Worm (Caenorhabditis elegans) whole organism, L3 larva: ENCODE data around the gene rpap-2.

Experiments used
- aly-2 ChIP-seq: fragments of 150-350 bp; optimal IDR thresholded peaks from 2 replicates; lab custom pipeline; 2014; ENCODE audit warnings: missing biosample characterization, missing genetic modification characterization
- fos-1 ChIP-seq: fragments of 150-350 bp; optimal IDR thresholded peaks from 2 replicates; lab custom pipeline; 2014; ENCODE audit warnings: missing biosample characterization, missing genetic modification characterization
- nfya-1 ChIP-seq: sonication (generic microtip); optimal IDR thresholded peaks from 2 replicates; lab custom pipeline; 2017; ENCODE audit warnings: missing genetic modification characterization, mild to moderate bottlenecking, missing compliant biosample characterization, antibody characterized with exemption, moderate library complexity; ENCODE audit not compliant: insufficient read depth
- nhr-28 ChIP-seq: fragments of 150-350 bp; optimal IDR thresholded peaks from 2 replicates; lab custom pipeline; 2014; ENCODE audit warnings: missing biosample characterization, missing genetic modification characterization
- nhr-77 ChIP-seq: fragments of 150-350 bp; optimal IDR thresholded peaks from 2 replicates; lab custom pipeline; 2014; ENCODE audit warnings: missing biosample characterization, missing genetic modification characterization
- sea-2 ChIP-seq: fragments of 150-350 bp; sonication (generic microtip); optimal IDR thresholded peaks from 4 replicates; lab custom pipeline; 2014; ENCODE audit warnings: missing biosample characterization, missing genetic modification reagents, missing genetic modification characterization
- snpc-4 ChIP-seq: fragments of 150-350 bp; optimal IDR thresholded peaks from 2 replicates; lab custom pipeline; 2014; ENCODE audit warnings: missing biosample characterization, missing genetic modification characterization
- unc-39 ChIP-seq: sonication (generic microtip); optimal IDR thresholded peaks from 4 replicates; lab custom pipeline; 2017; ENCODE audit warnings: missing biosample characterization, missing genetic modification characterization
- unc-62 ChIP-seq: fragments of 150-350 bp; sonication (generic microtip); optimal IDR thresholded peaks from 4 replicates; lab custom pipeline; 2014; ENCODE audit warnings: missing biosample characterization, missing genetic modification reagents, missing genetic modification characterization
- ztf-4 ChIP-seq: fragments of 150-350 bp; optimal IDR thresholded peaks from 2 replicates; lab custom pipeline; 2014; ENCODE audit warnings: missing biosample characterization, missing genetic modification characterization

DNA sequence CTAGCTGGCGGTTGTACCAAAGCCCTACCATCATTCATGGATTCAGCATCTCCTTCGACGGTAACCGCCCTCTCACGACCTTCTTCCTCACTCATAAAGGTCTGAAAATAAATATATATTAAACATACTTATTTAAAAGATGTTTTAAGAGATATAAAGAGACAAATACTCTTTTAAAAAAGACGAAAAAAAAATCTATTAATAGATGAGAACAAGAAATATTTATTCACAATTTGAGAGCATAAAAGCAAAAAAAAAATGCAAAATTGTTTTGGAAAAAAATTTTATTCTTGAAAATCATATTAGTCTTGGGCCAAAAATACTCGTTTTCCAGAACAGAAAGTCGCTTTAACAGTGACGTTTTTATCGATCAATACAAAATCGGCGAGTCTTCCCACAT is 28.9 kb downstream of the rpap-2 start, which contains the start of gene skat-1:
- TF ChIP-seq nhr-28 (tag; lab: Kevin White, UChicago) (no peak), unc-39 (tag; lab: Kevin White, UChicago) (no peak), nfya-1 (tag; lab: Kevin White, UChicago) (no peak), ztf-4 (tag; lab: Kevin White, UChicago) (no peak), aly-2 (no peak), unc-62 (GFP tag; lab: Kevin White, UChicago) (no peak), snpc-4 (tag; lab: Kevin White, UChicago) (no peak), sea-2 (GFP tag; lab: Kevin White, UChicago) (no peak), fos-1 (no peak), nhr-77 (tag; lab: Kevin White, UChicago) (no peak)
